Worm (Caenorhabditis elegans) whole organism, early embryonic: ENCODE results near the gene C25H3.14.
A peak's percentile ranks its signal among the peaks of the same experiment; 100 is the strongest.

Experiments
- B0310.2 ChIP-seq: sonication (generic microtip); optimal IDR thresholded peaks from 2 replicates; lab custom pipeline; 2016; ENCODE audit warnings: mild to moderate bottlenecking, missing genetic modification characterization, missing compliant biosample characterization
- F13C5.2 ChIP-seq: sonication (generic microtip); optimal IDR thresholded peaks from 2 replicates; lab custom pipeline; 2017; ENCODE audit warnings: mild to moderate bottlenecking, missing genetic modification characterization, inconsistent platforms, missing compliant biosample characterization
- aly-1 ChIP-seq: sonication (generic microtip); optimal IDR thresholded peaks from 2 replicates; lab custom pipeline; 2016; ENCODE audit warnings: missing genetic modification characterization, missing compliant biosample characterization
- ama-1 ChIP-seq: fragments of 150-350 bp; optimal IDR thresholded peaks from 2 replicates; lab custom pipeline; 2014
- ceh-13 ChIP-seq: fragments of 200-800 bp; sonication (Bioruptor generic); optimal IDR thresholded peaks from 2 replicates; lab custom pipeline; 2018; ENCODE audit warnings: mild to moderate bottlenecking, missing genetic modification characterization, missing compliant biosample characterization
- ceh-36 ChIP-seq: sonication (generic microtip); optimal IDR thresholded peaks from 2 replicates; lab custom pipeline; 2016; ENCODE audit warnings: missing genetic modification characterization, inconsistent platforms, missing compliant biosample characterization
- ets-7 ChIP-seq: sonication (generic microtip); optimal IDR thresholded peaks from 2 replicates; lab custom pipeline; 2016; ENCODE audit warnings: missing genotype, missing genetic modification characterization, missing compliant biosample characterization
- flt-1 ChIP-seq: fragments of 200-800 bp; sonication (Bioruptor generic); IDR thresholded peaks from 2 replicates; pipeline ENCODE4 v1.3.6; 2022; ENCODE audit warnings: missing genetic modification characterization, missing compliant biosample characterization
- hmbx-1 ChIP-seq: sonication (generic microtip); optimal IDR thresholded peaks from 2 replicates; lab custom pipeline; 2016; ENCODE audit warnings: mild to moderate bottlenecking, missing genetic modification characterization, missing compliant biosample characterization
- hmg-4 ChIP-seq: fragments of 200-800 bp; sonication (Bioruptor generic); optimal IDR thresholded peaks from 2 replicates; lab custom pipeline; 2018; ENCODE audit warnings: mild to moderate bottlenecking, missing genetic modification characterization, missing compliant biosample characterization
- hnd-1 ChIP-seq: sonication (generic microtip); optimal IDR thresholded peaks from 2 replicates; lab custom pipeline; 2016; ENCODE audit warnings: missing genetic modification characterization, missing compliant biosample characterization
- pes-1 ChIP-seq: fragments of 200-800 bp; sonication (Bioruptor generic); IDR thresholded peaks from 2 replicates; pipeline ENCODE4 v1.3.6; 2022; ENCODE audit warnings: missing genetic modification reagents, missing genetic modification characterization, missing compliant biosample characterization
- scrt-1 ChIP-seq: fragments of 200-800 bp; sonication (Bioruptor generic); IDR thresholded peaks from 2 replicates; pipeline ENCODE4 v1.3.6; 2022; ENCODE audit warnings: missing genetic modification characterization, missing compliant biosample characterization
- sea-1 ChIP-seq: fragments of 200-800 bp; sonication (Bioruptor generic); conservative IDR thresholded peaks from 2 replicates; pipeline ENCODE4 v1.3.6; 2022; ENCODE audit warnings: missing genetic modification characterization, missing compliant biosample characterization
- tbx-11 ChIP-seq: fragments of 200-800 bp; sonication (Bioruptor generic); IDR thresholded peaks from 2 replicates; pipeline ENCODE4 v1.3.6; 2022; ENCODE audit warnings: missing genetic modification characterization, missing compliant biosample characterization
- tbx-37 ChIP-seq: fragments of 200-800 bp; sonication (Bioruptor generic); conservative IDR thresholded peaks from 2 replicates; pipeline ENCODE4 v1.3.6; 2022; ENCODE audit warnings: missing genetic modification reagents, missing genetic modification characterization, missing compliant biosample characterization
- tra-4 ChIP-seq: sonication (generic microtip); optimal IDR thresholded peaks from 2 replicates; lab custom pipeline; 2017; ENCODE audit warnings: missing genetic modification characterization, missing compliant biosample characterization

C25H3.14 gene

DNA sequence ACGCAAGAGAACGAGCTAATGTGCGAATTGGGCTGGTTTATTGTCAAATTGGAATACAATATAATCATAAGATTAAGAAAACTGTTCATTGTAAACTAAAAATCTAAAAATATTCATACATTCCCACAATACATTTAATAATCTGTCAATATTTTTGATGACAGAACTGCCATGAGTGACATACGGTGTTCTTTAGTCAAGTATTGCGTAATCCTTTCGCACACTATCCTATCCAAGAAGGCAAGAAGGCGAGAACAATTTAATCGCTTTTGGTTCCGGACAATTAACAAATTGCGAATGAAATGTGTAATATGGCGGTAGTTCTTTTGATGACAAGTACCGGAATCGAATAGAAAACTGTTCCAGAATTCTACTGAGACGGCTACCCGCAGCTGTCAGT is 40.0 kb downstream of the C25H3.14 start:
- TF ChIP-seq tra-4 (tag; lab: Kevin White, UChicago): no peak
- TF ChIP-seq aly-1 (tag; lab: Kevin White, UChicago): no peak
- TF ChIP-seq ceh-13 (GFP tag; lab: Kevin White, UChicago): no peak
- TF ChIP-seq tbx-37: no peak
- no peak for TF ChIP-seq B0310.2
- no peak for TF ChIP-seq hnd-1 (tag; lab: Kevin White, UChicago)
- TF ChIP-seq tbx-11 (GFP tag; lab: Robert Waterston, UW): no peak
- no peak for TF ChIP-seq sea-1 (GFP tag; lab: Robert Waterston, UW)
- no peak for TF ChIP-seq flt-1 (GFP tag; lab: Robert Waterston, UW)
- no peak for TF ChIP-seq ama-1 (lab: Kevin White, UChicago)
- TF ChIP-seq pes-1: no peak

DNA sequence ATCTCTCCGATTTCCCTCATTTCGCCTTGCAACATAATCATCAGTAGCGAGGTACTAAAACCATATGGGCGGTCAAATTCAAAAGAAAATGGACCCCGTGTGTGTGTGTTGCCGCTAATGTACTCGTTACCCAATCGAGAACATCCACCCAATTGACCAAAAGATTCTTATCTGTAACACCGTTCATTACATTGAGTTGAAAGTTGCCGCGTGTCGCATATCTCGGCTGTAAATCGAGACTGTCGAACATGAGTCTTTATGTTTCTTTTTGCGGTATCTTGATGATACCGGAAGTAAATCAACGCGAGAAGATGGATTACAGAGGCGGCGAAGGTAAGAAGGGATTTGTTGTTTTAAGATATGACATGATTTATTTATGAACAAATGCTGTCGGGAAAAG is 40.8 kb downstream of the C25H3.14 start:
- peak; percentile 77 for TF ChIP-seq ets-7 (tag; lab: Kevin White, UChicago)
- TF ChIP-seq pes-1: no peak
- no peak for TF ChIP-seq tra-4 (tag; lab: Kevin White, UChicago)

DNA sequence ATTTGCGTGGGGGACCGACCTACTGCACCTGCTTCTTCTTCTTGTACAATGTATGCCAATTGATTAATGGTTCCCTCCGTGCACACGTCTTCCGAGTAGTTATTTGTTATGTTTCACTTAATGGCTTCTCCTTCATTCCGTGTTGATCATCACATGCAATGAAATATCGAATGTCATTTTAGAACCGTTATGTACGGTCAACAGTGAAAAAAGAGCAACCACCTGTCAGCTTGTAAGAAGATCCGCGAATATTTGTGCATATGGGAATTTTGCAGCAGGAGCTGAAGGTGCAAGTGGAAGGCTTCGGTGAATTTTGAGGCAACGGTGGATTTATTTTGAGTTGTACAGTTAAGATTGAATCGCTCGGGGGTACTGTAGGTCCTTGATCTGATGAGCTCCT is 41.7 kb downstream of the C25H3.14 start:
- TF ChIP-seq B0310.2: no peak
- TF ChIP-seq hmg-4 (GFP tag; lab: Kevin White, UChicago): no peak
- no peak for TF ChIP-seq scrt-1 (GFP tag; lab: Robert Waterston, UW)
- no peak for TF ChIP-seq hnd-1 (tag; lab: Kevin White, UChicago)
- TF ChIP-seq flt-1 (GFP tag; lab: Robert Waterston, UW): no peak
- TF ChIP-seq tbx-37: no peak
- no peak for TF ChIP-seq aly-1 (tag; lab: Kevin White, UChicago)
- TF ChIP-seq hmbx-1 (tag; lab: Kevin White, UChicago): no peak
- TF ChIP-seq ceh-36: no peak
- no peak for TF ChIP-seq sea-1 (GFP tag; lab: Robert Waterston, UW)
- TF ChIP-seq pes-1: no peak
- no peak for TF ChIP-seq ets-7 (tag; lab: Kevin White, UChicago)
- no peak for TF ChIP-seq ceh-13 (GFP tag; lab: Kevin White, UChicago)
- TF ChIP-seq tbx-11 (GFP tag; lab: Robert Waterston, UW): no peak
- no peak for TF ChIP-seq ama-1 (lab: Kevin White, UChicago)
- no peak for TF ChIP-seq tra-4 (tag; lab: Kevin White, UChicago)
- no peak for TF ChIP-seq F13C5.2 (tag; lab: Kevin White, UChicago)

DNA sequence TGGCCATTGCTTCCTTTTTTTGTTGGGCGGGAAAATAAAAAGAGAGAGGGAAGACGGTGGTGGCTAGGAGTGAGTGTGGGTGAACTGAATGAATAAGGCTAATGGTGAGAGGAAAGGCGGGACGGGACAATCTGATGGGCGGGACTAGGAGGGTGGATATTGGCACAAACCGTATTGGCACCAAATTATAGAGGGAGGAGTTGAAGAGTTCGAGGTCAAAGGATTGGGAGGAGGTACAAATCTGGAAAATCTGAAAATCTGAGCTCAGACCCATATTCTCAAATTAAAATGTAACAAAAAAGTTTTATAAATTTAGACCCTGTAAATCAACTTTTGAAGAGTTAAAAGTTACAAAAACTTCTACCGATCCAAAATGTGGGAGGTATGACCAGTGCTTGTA is 43.9 kb downstream of the C25H3.14 start, which contains the start of gene hlh-14:
Gene hlh-14 (minus strand): TSS at position 101 of the 400 bp plus-strand sequence.
- TF ChIP-seq tbx-37: no peak
- no peak for TF ChIP-seq ets-7 (tag; lab: Kevin White, UChicago)
- TF ChIP-seq scrt-1 (GFP tag; lab: Robert Waterston, UW): no peak; the same call in 1 of the 2 replicates
- no peak for TF ChIP-seq B0310.2
- TF ChIP-seq ama-1 (lab: Kevin White, UChicago): no peak
- TF ChIP-seq sea-1 (GFP tag; lab: Robert Waterston, UW): no peak

DNA sequence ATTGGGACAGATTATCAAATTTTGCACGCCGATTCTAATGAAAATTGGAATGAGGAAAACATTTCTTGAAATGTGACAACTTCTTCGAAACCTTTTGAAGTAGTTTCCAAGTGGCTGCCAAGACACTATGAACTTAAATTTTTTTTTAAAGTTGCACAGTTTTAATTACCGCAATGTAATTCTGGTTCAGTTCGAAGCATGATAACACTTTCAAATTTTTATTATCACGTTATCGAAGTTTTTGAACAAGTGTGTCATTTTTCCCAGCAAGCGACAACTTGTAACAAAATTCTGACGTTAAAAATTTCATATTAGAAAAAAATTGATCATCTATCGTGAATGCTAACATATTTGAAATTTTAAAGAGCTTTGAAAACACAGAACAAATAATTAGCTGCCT is 47.9 kb downstream of the C25H3.14 start:
- TF ChIP-seq hmbx-1 (tag; lab: Kevin White, UChicago) (no peak), ets-7 (tag; lab: Kevin White, UChicago) (no peak), tbx-11 (GFP tag; lab: Robert Waterston, UW) (no peak), aly-1 (tag; lab: Kevin White, UChicago) (no peak), ceh-13 (GFP tag; lab: Kevin White, UChicago) (no peak), flt-1 (GFP tag; lab: Robert Waterston, UW) (no peak), tra-4 (tag; lab: Kevin White, UChicago) (no peak), tbx-37 (no peak), hnd-1 (tag; lab: Kevin White, UChicago) (no peak), sea-1 (GFP tag; lab: Robert Waterston, UW) (no peak), ceh-36 (no peak), B0310.2 (no peak), ama-1 (lab: Kevin White, UChicago) (no peak)

DNA sequence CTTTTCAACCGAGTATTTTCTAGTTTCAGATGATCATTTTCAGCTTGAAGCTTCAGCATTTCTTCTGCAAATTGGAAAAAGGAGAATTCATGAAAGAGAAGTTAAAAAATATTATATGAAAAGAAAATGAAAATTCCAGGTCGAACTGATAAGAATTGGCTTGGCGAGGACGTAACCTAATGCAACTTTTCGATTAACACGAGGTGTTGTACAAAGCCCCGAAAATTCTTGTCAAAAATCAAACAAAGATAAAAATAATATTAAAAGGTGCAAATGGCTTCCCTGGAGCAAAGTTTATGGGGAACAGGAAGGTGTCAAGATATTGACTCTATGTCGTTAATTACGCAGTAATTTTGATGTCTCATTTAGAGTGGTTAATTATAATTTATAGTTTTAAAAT is 49.4 kb downstream of the C25H3.14 start:
- no peak for TF ChIP-seq flt-1 (GFP tag; lab: Robert Waterston, UW)
- TF ChIP-seq ceh-36: no peak
- no peak for TF ChIP-seq ceh-13 (GFP tag; lab: Kevin White, UChicago)
- TF ChIP-seq hmbx-1 (tag; lab: Kevin White, UChicago): no peak
- TF ChIP-seq tbx-37: no peak
- TF ChIP-seq hnd-1 (tag; lab: Kevin White, UChicago): no peak
- no peak for TF ChIP-seq scrt-1 (GFP tag; lab: Robert Waterston, UW)
- no peak for TF ChIP-seq sea-1 (GFP tag; lab: Robert Waterston, UW)
- TF ChIP-seq ama-1 (lab: Kevin White, UChicago): no peak

DNA sequence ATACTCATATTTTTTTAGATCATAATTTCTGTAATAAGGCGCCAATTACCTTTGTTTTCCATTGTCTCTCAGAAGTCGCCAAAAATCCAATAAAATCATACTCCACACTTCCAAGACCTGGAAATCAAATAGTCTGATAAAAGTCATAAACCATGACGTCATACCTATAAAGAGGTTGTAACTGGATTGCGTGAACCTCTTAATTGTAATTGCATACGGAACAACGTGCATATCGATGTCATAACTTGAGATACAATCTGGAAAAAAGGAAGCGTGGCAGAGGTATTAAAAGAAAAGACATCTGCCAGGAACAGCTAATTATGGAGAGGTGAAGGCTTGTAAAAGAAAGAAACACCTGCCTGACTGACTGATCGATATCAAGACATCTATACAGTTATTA is 50.2 kb downstream of the C25H3.14 start, which contains the start of gene F10C1.9:
Gene F10C1.9 (minus strand): TSS at position 197 of the 400 bp plus-strand sequence.
- TF ChIP-seq hmbx-1 (tag; lab: Kevin White, UChicago): no peak
- TF ChIP-seq F13C5.2 (tag; lab: Kevin White, UChicago): no peak
- no peak for TF ChIP-seq tbx-37
- no peak for TF ChIP-seq ama-1 (lab: Kevin White, UChicago)
- no peak for TF ChIP-seq sea-1 (GFP tag; lab: Robert Waterston, UW)
- TF ChIP-seq scrt-1 (GFP tag; lab: Robert Waterston, UW): no peak
- TF ChIP-seq tbx-11 (GFP tag; lab: Robert Waterston, UW): no peak
- no peak for TF ChIP-seq tra-4 (tag; lab: Kevin White, UChicago)
- no peak for TF ChIP-seq B0310.2
- no peak for TF ChIP-seq ceh-13 (GFP tag; lab: Kevin White, UChicago)
- TF ChIP-seq ceh-36: no peak
- TF ChIP-seq hmg-4 (GFP tag; lab: Kevin White, UChicago): no peak
- no peak for TF ChIP-seq ets-7 (tag; lab: Kevin White, UChicago)
- TF ChIP-seq flt-1 (GFP tag; lab: Robert Waterston, UW): no peak
- TF ChIP-seq aly-1 (tag; lab: Kevin White, UChicago): no peak
- no peak for TF ChIP-seq hnd-1 (tag; lab: Kevin White, UChicago)
- TF ChIP-seq pes-1: no peak
